Fruit fly (Drosophila melanogaster) whole organism, larva: ENCODE measurements around the gene nenya.
"Not testable (repeated sequence)": the region's sequence is repeated elsewhere in the genome, so short reads cannot be mapped to it uniquely, and the experiment has no call there.

Source experiments
- noc ChIP-seq: fragments of 200-800 bp; sonication (Bioruptor generic); optimal IDR thresholded peaks from 3 replicates; lab custom pipeline; 2019; ENCODE audit warnings: missing biosample characterization, mild to moderate bottlenecking, missing genetic modification characterization, moderate library complexity

The nenya gene

dm6 chr3R:27928140-27928539 lies at the start of gene nenya:
Gene nenya (minus strand): TSS chr3R:27928174.
- TF ChIP-seq noc (tag; lab: Kevin White, UChicago), result no peak

- not testable (repeated sequence) for TF ChIP-seq noc (tag; lab: Kevin White, UChicago)
Measured at dm6 chr3R:27963119-27963518, 35.1 kb upstream of the nenya start, which contains the start of the genes CG31131 and CG4849. Gene CG31131 (minus strand): TSS chr3R:27963219. Gene CG4849 (plus strand): TSS chr3R:27963415.

dm6 chr3R:27960473-27960872 lies 32.5 kb upstream of the nenya start, which contains the start of gene CG31253:
Gene CG31253 (minus strand): TSS chr3R:27960573.
- not testable (repeated sequence) for TF ChIP-seq noc (tag; lab: Kevin White, UChicago)

dm6 chr3R:27959145-27959544 lies 31.2 kb upstream of the nenya start, which contains the start of the genes CG42487 and CG4884:
Gene CG42487 (minus strand): TSS chr3R:27959245.
Gene CG4884 (minus strand): TSS chr3R:27959245.
- not testable (repeated sequence) for TF ChIP-seq noc (tag; lab: Kevin White, UChicago)

dm6 chr3R:27957967-27958366 lies 30.0 kb upstream of the nenya start:
- TF ChIP-seq noc (tag; lab: Kevin White, UChicago), result no peak

- TF ChIP-seq noc (tag; lab: Kevin White, UChicago), result peak; percentile 77
Measured at dm6 chr3R:27954533-27954932, 26.6 kb upstream of the nenya start, which contains the start of gene Nep7. Gene Nep7 (plus strand): TSS chr3R:27954917.

dm6 chr3R:27953890-27954289 lies 25.9 kb upstream of the nenya start, which contains the start of gene CG4951:
Gene CG4951 (minus strand): TSS chr3R:27954112.
- no peak for TF ChIP-seq noc (tag; lab: Kevin White, UChicago)

- peak; percentile 41 for TF ChIP-seq noc (tag; lab: Kevin White, UChicago)
Measured at dm6 chr3R:27948421-27948906, 20.5 kb upstream of the nenya start, which contains the start of gene Gp93. Gene Gp93 (plus strand): TSS chr3R:27948711.

- TF ChIP-seq noc (tag; lab: Kevin White, UChicago), result no peak
Measured at dm6 chr3R:27947682-27948245, 19.8 kb upstream of the nenya start, which contains the start of gene mfrn. Gene mfrn (minus strand): TSS chr3R:27948021.

- TF ChIP-seq noc (tag; lab: Kevin White, UChicago), result no peak
Measured at dm6 chr3R:27946555-27947204, 18.7 kb upstream of the nenya start.

dm6 chr3R:27945398-27945797 lies 17.4 kb upstream of the nenya start:
- no peak for TF ChIP-seq noc (tag; lab: Kevin White, UChicago)

dm6 chr3R:27937752-27938694 lies 10.0 kb upstream of the nenya start, which contains the start of the genes NSD and BOD1:
Gene NSD (minus strand): TSS chr3R:27937853.
Gene BOD1 (plus strand): TSS chr3R:27938245.
- peak; percentile 3 for TF ChIP-seq noc (tag; lab: Kevin White, UChicago)

dm6 chr3R:27931461-27931860 lies 3.5 kb upstream of the nenya start:
- TF ChIP-seq noc (tag; lab: Kevin White, UChicago), result no peak

dm6 chr3R:27928984-27929924 lies 1.3 kb upstream of the nenya start:
- TF ChIP-seq noc (tag; lab: Kevin White, UChicago), result no peak
